Fruit fly (Drosophila melanogaster): ENCODE measurements around the gene Helz.

- TF ChIP-seq CG8478 (optimal IDR thresholded peaks at IDR 0.05) (no peak), usp (GFP tag; optimal IDR thresholded peaks at IDR 0.05) (no peak), psq (optimal IDR thresholded peaks at IDR 0.05) (no peak), pan (optimal IDR thresholded peaks at IDR 0.05) (no peak), Dll (optimal IDR thresholded peaks at IDR 0.05) (no peak)
Observed at dm6 chr3L:14801854-14802616, 12.3 kb downstream of the Helz start, which contains the start of gene NHP2.
